Fruit fly (Drosophila melanogaster): ENCODE results near the gene DCTN1-p150.

Gene DCTN1-p150

DNA sequence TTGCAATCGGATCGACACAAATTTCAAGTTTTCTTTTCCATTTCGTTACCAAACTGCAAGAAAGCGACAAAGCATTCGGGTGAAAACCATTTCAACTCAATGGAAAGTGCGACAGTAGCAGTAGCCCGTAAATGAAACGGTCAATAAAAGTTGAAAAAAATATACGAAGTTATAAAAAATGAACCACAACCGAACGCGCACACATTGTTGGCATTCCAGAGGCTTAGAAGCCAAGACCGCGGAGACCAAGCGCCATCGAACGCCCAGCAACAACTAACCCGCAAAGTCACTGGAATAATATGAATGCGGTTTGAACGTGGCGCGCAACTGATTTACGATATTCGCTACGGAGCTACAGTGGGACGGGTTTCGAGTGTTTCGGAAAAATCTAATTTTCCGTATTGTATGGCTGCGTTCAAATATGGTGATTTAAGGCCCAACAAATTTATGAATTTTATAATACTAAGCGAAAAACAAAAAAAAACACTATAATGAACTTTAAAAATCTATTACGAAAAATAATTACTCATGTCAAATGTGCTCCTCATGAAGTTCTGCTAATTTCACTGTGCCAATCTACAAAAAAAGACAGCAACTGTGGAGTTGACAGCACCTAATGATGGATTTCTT, 7.0 kb upstream of the DCTN1-p150 start:
- TF ChIP-seq Sp1 (GFP tag; optimal IDR thresholded peaks at IDR 0.05) (peak; percentile 9), h (GFP tag; optimal IDR thresholded peaks at IDR 0.05) (peak; percentile 32), dmrt93B (GFP tag; optimal IDR thresholded peaks at IDR 0.05) (no peak), Jra (GFP tag; optimal IDR thresholded peaks at IDR 0.05) (no peak), fru (GFP tag; optimal IDR thresholded peaks at IDR 0.05) (peak; percentile 48), jim (GFP tag; optimal IDR thresholded peaks at IDR 0.05) (no peak), rgr (GFP tag; optimal IDR thresholded peaks at IDR 0.05) (peak; percentile 44), Vsx2 (GFP tag; optimal IDR thresholded peaks at IDR 0.05; ENCODE audit: partially characterized antibody) (no peak), CG32264 (GFP tag; optimal IDR thresholded peaks at IDR 0.05) (no peak), CrebA (GFP tag; optimal IDR thresholded peaks at IDR 0.05; ENCODE audit: borderline replicate concordance) (no peak), ey (GFP tag; optimal IDR thresholded peaks at IDR 0.05) (peak; percentile 44), Mio (GFP tag; optimal IDR thresholded peaks at IDR 0.05) (peak; percentile 2), foxo (GFP tag; optimal IDR thresholded peaks at IDR 0.05) (peak in 1 of 2 experiments; percentile 53), Hr78 (GFP tag; optimal IDR thresholded peaks at IDR 0.05) (no peak), OdsH (GFP tag; optimal IDR thresholded peaks at IDR 0.05) (peak; percentile 15), N (GFP tag; optimal IDR thresholded peaks at IDR 0.05) (no peak), Abd-B (GFP tag; optimal IDR thresholded peaks at IDR 0.05) (no peak), Dfd (GFP tag; optimal IDR thresholded peaks at IDR 0.05) (no peak), HLH106 (tag; optimal IDR thresholded peaks at IDR 0.05) (peak; percentile 17), woc (GFP tag; optimal IDR thresholded peaks at IDR 0.05) (peak; percentile 61), GATAd (GFP tag; optimal IDR thresholded peaks at IDR 0.05) (no peak), br (GFP tag; optimal IDR thresholded peaks at IDR 0.05) (peak; percentile 51), dsf (GFP tag; optimal IDR thresholded peaks at IDR 0.05; ENCODE audit: borderline replicate concordance) (no peak), Dif (GFP tag; optimal IDR thresholded peaks at IDR 0.05; ENCODE audit: partially characterized antibody) (no peak), pan (optimal IDR thresholded peaks at IDR 0.05) (no peak), sage (GFP tag; optimal IDR thresholded peaks at IDR 0.05) (peak; percentile 19), sv (GFP tag; optimal IDR thresholded peaks at IDR 0.05) (peak; percentile 43), dl (GFP tag; optimal IDR thresholded peaks at IDR 0.05; ENCODE audit: insufficient read depth in 1 of 2, partially characterized antibody in 2 of 2) (no peak), psq (GFP tag; optimal IDR thresholded peaks at IDR 0.05) (peak; percentile 26), CG9705 (GFP tag; optimal IDR thresholded peaks at IDR 0.05) (no peak), Myc (optimal IDR thresholded peaks at IDR 0.05) (no peak), Hnf4 (GFP tag; optimal IDR thresholded peaks at IDR 0.05) (no peak)

DNA sequence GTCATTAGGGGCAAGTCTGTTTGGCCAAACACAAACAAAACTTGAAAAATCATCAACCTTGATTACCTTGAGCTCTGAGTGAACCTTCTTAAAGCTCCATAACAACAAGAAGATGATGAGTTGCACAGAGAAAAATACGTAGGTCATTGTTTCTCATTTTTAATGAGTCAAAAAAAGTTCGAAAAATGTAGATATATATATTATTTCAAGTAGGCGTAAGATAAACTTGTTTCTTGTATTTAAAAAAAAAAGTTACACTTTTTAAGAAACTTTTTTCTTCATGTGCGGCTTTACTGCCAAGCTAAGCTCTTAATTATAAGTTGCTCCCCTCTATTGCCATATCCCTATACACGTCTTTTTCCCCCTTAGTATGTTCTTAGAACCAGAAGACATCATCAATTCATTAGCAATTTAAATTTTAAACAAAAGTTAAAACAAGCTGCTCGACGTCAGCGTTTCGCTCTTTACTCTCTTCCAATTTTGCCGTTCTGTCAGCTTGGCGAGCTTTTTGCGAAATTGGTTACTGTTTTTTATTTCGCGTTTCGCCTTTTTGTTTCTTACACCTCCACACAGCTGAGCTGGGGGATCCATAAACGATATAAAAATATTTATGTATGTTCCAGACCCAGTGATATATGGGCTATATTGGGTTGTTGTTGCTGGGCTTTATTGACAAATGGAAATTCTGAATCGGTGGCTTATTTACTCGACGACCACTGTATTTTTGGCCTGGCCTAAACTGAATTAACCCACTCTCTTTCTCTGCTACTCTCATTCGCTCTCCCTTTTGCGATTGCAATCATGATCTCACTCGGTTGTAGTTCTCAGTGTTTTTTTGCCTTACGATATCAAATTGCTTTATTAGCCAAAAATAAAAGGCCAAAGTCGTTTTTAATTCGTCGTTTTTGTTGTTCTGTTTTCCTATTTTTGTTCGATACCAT, 5.6 kb upstream of the DCTN1-p150 start:
- no peak for TF ChIP-seq Abd-B (GFP tag; optimal IDR thresholded peaks at IDR 0.05)
- no peak for TF ChIP-seq Hr78 (GFP tag; optimal IDR thresholded peaks at IDR 0.05)
- TF ChIP-seq tai (GFP tag; optimal IDR thresholded peaks at IDR 0.05), result no peak
- peak; percentile 38 for TF ChIP-seq HLH106 (tag; optimal IDR thresholded peaks at IDR 0.05)
- peak; percentile 54 for TF ChIP-seq br (GFP tag; optimal IDR thresholded peaks at IDR 0.05)
- TF ChIP-seq Hr83 (GFP tag; optimal IDR thresholded peaks at IDR 0.05; ENCODE audit: poor library complexity, severe bottlenecking), result peak; percentile 97
- TF ChIP-seq Mio (GFP tag; optimal IDR thresholded peaks at IDR 0.05), result no peak
- no peak for TF ChIP-seq usp (GFP tag; optimal IDR thresholded peaks at IDR 0.05)
- TF ChIP-seq lola (GFP tag; optimal IDR thresholded peaks at IDR 0.05), result peak; percentile 70
- no peak for TF ChIP-seq dmrt93B (GFP tag; optimal IDR thresholded peaks at IDR 0.05)
- TF ChIP-seq jim (GFP tag; optimal IDR thresholded peaks at IDR 0.05), result peak; percentile 76
- TF ChIP-seq Hnf4 (GFP tag; optimal IDR thresholded peaks at IDR 0.05), result peak; percentile 50
- TF ChIP-seq CrebA (GFP tag; optimal IDR thresholded peaks at IDR 0.05; ENCODE audit: borderline replicate concordance), result no peak
- peak in 1 of 2 experiments; percentile 56 for TF ChIP-seq foxo (GFP tag; optimal IDR thresholded peaks at IDR 0.05)
- TF ChIP-seq Jra (GFP tag; optimal IDR thresholded peaks at IDR 0.05), result no peak
- TF ChIP-seq Dfd (GFP tag; optimal IDR thresholded peaks at IDR 0.05), result no peak
- TF ChIP-seq N (GFP tag; optimal IDR thresholded peaks at IDR 0.05), result no peak
- peak; percentile 52 for TF ChIP-seq CG9705 (GFP tag; optimal IDR thresholded peaks at IDR 0.05)
- no peak for TF ChIP-seq Rel (GFP tag; optimal IDR thresholded peaks at IDR 0.05)
- TF ChIP-seq Rel (tag; optimal IDR thresholded peaks at IDR 0.05), result peak; percentile 9
- peak; percentile 6 for TF ChIP-seq Vsx2 (GFP tag; optimal IDR thresholded peaks at IDR 0.05; ENCODE audit: partially characterized antibody)
- peak; percentile 57 for TF ChIP-seq ey (GFP tag; optimal IDR thresholded peaks at IDR 0.05)
- TF ChIP-seq dsf (GFP tag; optimal IDR thresholded peaks at IDR 0.05; ENCODE audit: borderline replicate concordance), result no peak
- TF ChIP-seq sv (GFP tag; optimal IDR thresholded peaks at IDR 0.05), result no peak
- no peak for TF ChIP-seq CG32264 (GFP tag; optimal IDR thresholded peaks at IDR 0.05)
- peak; percentile 33 for TF ChIP-seq psq (GFP tag; optimal IDR thresholded peaks at IDR 0.05)
- TF ChIP-seq rgr (GFP tag; optimal IDR thresholded peaks at IDR 0.05), result peak; percentile 54
- TF ChIP-seq woc (GFP tag; optimal IDR thresholded peaks at IDR 0.05), result peak; percentile 12
- peak; percentile 49 for TF ChIP-seq fru (GFP tag; optimal IDR thresholded peaks at IDR 0.05)
- TF ChIP-seq h (GFP tag; optimal IDR thresholded peaks at IDR 0.05), result peak; percentile 71
- peak; percentile 43 for TF ChIP-seq OdsH (GFP tag; optimal IDR thresholded peaks at IDR 0.05)
- TF ChIP-seq dl (GFP tag; optimal IDR thresholded peaks at IDR 0.05; ENCODE audit: insufficient read depth in 1 of 2, partially characterized antibody in 2 of 2), result peak; percentile 3 to 35
- no peak for TF ChIP-seq brk (GFP tag; optimal IDR thresholded peaks at IDR 0.05)
- TF ChIP-seq sage (GFP tag; optimal IDR thresholded peaks at IDR 0.05), result no peak
- no peak for TF ChIP-seq pan (optimal IDR thresholded peaks at IDR 0.05)
- TF ChIP-seq GATAd (GFP tag; optimal IDR thresholded peaks at IDR 0.05), result peak; percentile 15
- TF ChIP-seq Dif (GFP tag; optimal IDR thresholded peaks at IDR 0.05; ENCODE audit: partially characterized antibody), result peak; percentile 41
- peak; percentile 56 for TF ChIP-seq Sp1 (GFP tag; optimal IDR thresholded peaks at IDR 0.05)
- no peak for TF ChIP-seq Myc (optimal IDR thresholded peaks at IDR 0.05)
